Fruit fly (Drosophila melanogaster) whole organism, embryonic: ENCODE results near the gene CG15877.

Source experiments
- Abd-B ChIP-seq: fragments of 200-800 bp; sonication (Bioruptor generic); optimal IDR thresholded peaks from 2 replicates; lab custom pipeline; 2018; ENCODE audit warnings: missing biosample characterization, mild to moderate bottlenecking, missing genetic modification characterization, moderate library complexity
- Asciz ChIP-seq: fragments of 200-800 bp; sonication (Bioruptor generic); optimal IDR thresholded peaks from 2 replicates; lab custom pipeline; 2017; ENCODE audit warnings: missing biosample characterization, mild to moderate bottlenecking, missing genetic modification characterization, missing genetic modification reagents
- CG10979 ChIP-seq: fragments of 200-800 bp; sonication (Bioruptor generic); optimal IDR thresholded peaks from 2 replicates; lab custom pipeline; 2018; ENCODE audit warnings: missing biosample characterization, mild to moderate bottlenecking, missing genetic modification characterization, moderate library complexity
- CG11723 ChIP-seq: fragments of 200-800 bp; sonication (Bioruptor generic); optimal IDR thresholded peaks from 2 replicates; lab custom pipeline; 2017; ENCODE audit warnings: missing biosample characterization, mild to moderate bottlenecking, missing genetic modification characterization
- CG12299 ChIP-seq: fragments of 200-800 bp; sonication (Bioruptor generic); optimal IDR thresholded peaks from 2 replicates; lab custom pipeline; 2018; ENCODE audit warnings: missing biosample characterization, mild to moderate bottlenecking, missing genetic modification characterization
- CG13287 ChIP-seq: fragments of 200-800 bp; sonication (Bioruptor generic); IDR thresholded peaks from 2 replicates; pipeline ENCODE4 v1.3.6; 2022; ENCODE audit warnings: missing biosample characterization, missing genetic modification characterization; ENCODE audit not compliant: partially characterized antibody
- CG13624 ChIP-seq: fragments of 200-800 bp; sonication (Bioruptor generic); optimal IDR thresholded peaks from 2 replicates; lab custom pipeline; 2016; ENCODE audit warnings: missing biosample characterization, missing genetic modification characterization
- CG13775 ChIP-seq: fragments of 200-800 bp; sonication (Bioruptor generic); optimal IDR thresholded peaks from 3 replicates; lab custom pipeline; 2017; ENCODE audit warnings: missing biosample characterization, mild to moderate bottlenecking, missing genetic modification characterization
- CG17361 ChIP-seq: fragments of 200-800 bp; sonication (Bioruptor generic); IDR thresholded peaks from 3 replicates; pipeline ENCODE4 v1.3.6; 2022; ENCODE audit warnings: missing biosample characterization, missing genetic modification characterization
- CG1832 ChIP-seq: fragments of 200-800 bp; sonication (Bioruptor generic); optimal IDR thresholded peaks from 2 replicates; lab custom pipeline; 2017; ENCODE audit warnings: missing biosample characterization, mild to moderate bottlenecking, missing genetic modification characterization, inconsistent platforms
- CG31224 ChIP-seq: fragments of 200-800 bp; sonication (Bioruptor generic); IDR thresholded peaks from 2 replicates; pipeline ENCODE4 v1.3.6; 2022; ENCODE audit warnings: missing biosample characterization, missing genetic modification characterization
- CG32532 ChIP-seq: fragments of 200-800 bp; sonication (Bioruptor generic); IDR thresholded peaks from 2 replicates; pipeline ENCODE4 v1.3.6; 2022; ENCODE audit warnings: missing biosample characterization, missing genetic modification characterization
- CG3281 ChIP-seq: fragments of 200-800 bp; sonication (Bioruptor generic); optimal IDR thresholded peaks from 3 replicates; lab custom pipeline; 2017; ENCODE audit warnings: missing biosample characterization, mild to moderate bottlenecking, missing genetic modification characterization
- CG3726 ChIP-seq: fragments of 200-800 bp; sonication (Bioruptor generic); IDR thresholded peaks from 3 replicates; pipeline ENCODE4, ENCODE4 v1.3.6; 2022; ENCODE audit warnings: missing biosample characterization, missing genetic modification characterization
- CG5953 ChIP-seq: fragments of 200-800 bp; sonication (Bioruptor generic); IDR thresholded peaks from 2 replicates; pipeline ENCODE4 v1.3.6; 2022; ENCODE audit warnings: missing biosample characterization, missing genetic modification characterization
- CG6813 ChIP-seq: fragments of 200-800 bp; sonication (Bioruptor generic); optimal IDR thresholded peaks from 2 replicates; lab custom pipeline; 2017; ENCODE audit warnings: missing biosample characterization, missing genetic modification characterization, mild to moderate bottlenecking, moderate library complexity, missing genetic modification reagents
- CG8290 ChIP-seq, 3 experiments: fragments of 200-800 bp; sonication (Bioruptor generic); optimal IDR thresholded peaks; 2 replicates each; lab custom pipeline; 2016 to 2019; ENCODE audit warnings: missing biosample characterization in 3 of 3, missing genetic modification characterization in 3 of 3, mild to moderate bottlenecking in 2 of 3, moderate library complexity in 1 of 3
- CG8944 ChIP-seq: fragments of 200-800 bp; sonication (Bioruptor generic); optimal IDR thresholded peaks from 3 replicates; lab custom pipeline; 2016; ENCODE audit warnings: missing biosample characterization, missing genetic modification characterization
- CG9932 ChIP-seq: fragments of 200-800 bp; sonication (Bioruptor generic); IDR thresholded peaks from 2 replicates; pipeline ENCODE4 v1.3.6; 2022; ENCODE audit warnings: missing biosample characterization, missing genetic modification characterization
- CTCF ChIP-seq: fragments of 200-800 bp; sonication (Bioruptor generic); optimal IDR thresholded peaks from 2 replicates; lab custom pipeline; 2017; ENCODE audit warnings: missing biosample characterization, mild to moderate bottlenecking, missing genetic modification characterization, moderate library complexity
- CoRest ChIP-seq: fragments of 200-800 bp; sonication (Bioruptor generic); optimal IDR thresholded peaks from 3 replicates; lab custom pipeline; 2018; ENCODE audit warnings: missing biosample characterization, mild to moderate bottlenecking, missing genetic modification characterization, moderate library complexity
- Dll ChIP-seq: fragments of 200-800 bp; sonication (Bioruptor generic); IDR thresholded peaks from 4 replicates; pipeline ENCODE4 v1.3.6; 2022; ENCODE audit warnings: missing biosample characterization, missing genetic modification characterization; ENCODE audit not compliant: partially characterized antibody
- HLH4C ChIP-seq: fragments of 200-800 bp; sonication (Bioruptor generic); IDR thresholded peaks from 3 replicates; pipeline ENCODE4 v1.3.6; 2022; ENCODE audit warnings: missing biosample characterization, missing genetic modification characterization; ENCODE audit not compliant: partially characterized antibody
- Hmx ChIP-seq: fragments of 200-800 bp; sonication (Bioruptor generic); optimal IDR thresholded peaks from 2 replicates; lab custom pipeline; 2016; ENCODE audit warnings: missing biosample characterization, missing genetic modification characterization
- Med ChIP-seq: fragments of 200-800 bp; sonication (Bioruptor generic); peaks from one replicate; lab custom pipeline; 2016; ENCODE audit warnings: missing biosample characterization, missing genetic modification characterization, mild to moderate bottlenecking, inconsistent platforms, moderate library complexity
- Myb ChIP-seq: fragments of 200-800 bp; sonication (Bioruptor generic); optimal IDR thresholded peaks from 2 replicates; lab custom pipeline; 2016; ENCODE audit warnings: missing biosample characterization, missing genetic modification characterization
- NC2β ChIP-seq: fragments of 200-800 bp; sonication (Bioruptor generic); optimal IDR thresholded peaks from 2 replicates; lab custom pipeline; 2016; ENCODE audit warnings: missing biosample characterization, missing genetic modification characterization
- Oli ChIP-seq: fragments of 200-800 bp; sonication (Bioruptor generic); optimal IDR thresholded peaks from 2 replicates; lab custom pipeline; 2018; ENCODE audit warnings: missing biosample characterization, mild to moderate bottlenecking, missing genetic modification characterization, moderate library complexity
- Side ChIP-seq: fragments of 200-800 bp; sonication (Bioruptor generic); optimal IDR thresholded peaks from 2 replicates; lab custom pipeline; 2016; ENCODE audit warnings: missing biosample characterization, missing genetic modification characterization
- Sry-β ChIP-seq: fragments of 200-800 bp; sonication (Bioruptor generic); optimal IDR thresholded peaks from 2 replicates; lab custom pipeline; 2018; ENCODE audit warnings: missing biosample characterization, mild to moderate bottlenecking, missing genetic modification characterization, moderate library complexity
- Xrp1 ChIP-seq: fragments of 200-800 bp; sonication (Bioruptor generic); IDR thresholded peaks from 2 replicates; pipeline ENCODE4 v1.3.6; 2022; ENCODE audit warnings: missing biosample characterization, missing genetic modification characterization
- YL-1 ChIP-seq: fragments of 200-800 bp; sonication (Bioruptor generic); optimal IDR thresholded peaks from 3 replicates; lab custom pipeline; 2017; ENCODE audit warnings: missing biosample characterization, mild to moderate bottlenecking, missing genetic modification characterization
- ap ChIP-seq: fragments of 200-800 bp; sonication (Bioruptor generic); IDR thresholded peaks from 2 replicates; pipeline ENCODE4 v1.3.6; 2022; ENCODE audit warnings: missing biosample characterization, missing genetic modification characterization
- ato ChIP-seq: fragments of 200-800 bp; sonication (Bioruptor generic); IDR thresholded peaks from 2 replicates; pipeline ENCODE4 v1.3.6; 2022; ENCODE audit warnings: missing biosample characterization, missing genetic modification characterization; ENCODE audit not compliant: partially characterized antibody
- bowl ChIP-seq: fragments of 200-800 bp; sonication (Bioruptor generic); IDR thresholded peaks from 2 replicates; pipeline ENCODE4 v1.3.6; 2022; ENCODE audit warnings: missing biosample characterization, missing genetic modification characterization
- cg ChIP-seq: fragments of 200-800 bp; sonication (Bioruptor generic); optimal IDR thresholded peaks from 3 replicates; lab custom pipeline; 2019; ENCODE audit warnings: missing biosample characterization, mild to moderate bottlenecking, missing genetic modification characterization, moderate library complexity
- chif ChIP-seq, 2 experiments: fragments of 200-800 bp; sonication (Bioruptor generic); optimal IDR thresholded peaks; 3 replicates each; lab custom pipeline; 2016; ENCODE audit warnings: missing biosample characterization in 2 of 2, missing genetic modification characterization in 2 of 2
- chm ChIP-seq: fragments of 200-800 bp; sonication (Bioruptor generic); IDR thresholded peaks from 2 replicates; pipeline ENCODE4 v1.3.6; 2022; ENCODE audit warnings: missing biosample characterization, missing genetic modification characterization
- eyg ChIP-seq: fragments of 200-800 bp; sonication (Bioruptor generic); optimal IDR thresholded peaks from 3 replicates; lab custom pipeline; 2016; ENCODE audit warnings: missing biosample characterization, missing genetic modification characterization
- ftz-f1 ChIP-seq: fragments of 200-800 bp; sonication (Bioruptor generic); optimal IDR thresholded peaks from 2 replicates; lab custom pipeline; 2016; ENCODE audit warnings: missing biosample characterization, missing genetic modification characterization
- hb ChIP-seq: fragments of 200-800 bp; sonication (Bioruptor generic); IDR thresholded peaks from 3 replicates; pipeline ENCODE4 v1.3.6; 2022; ENCODE audit warnings: missing biosample characterization, missing genetic modification characterization; ENCODE audit not compliant: partially characterized antibody
- ken ChIP-seq: fragments of 200-800 bp; sonication (Bioruptor generic); IDR thresholded peaks from 3 replicates; pipeline ENCODE4 v1.3.6; 2022; ENCODE audit warnings: missing biosample characterization, missing genetic modification characterization
- lmd ChIP-seq: fragments of 200-800 bp; sonication (Bioruptor generic); IDR thresholded peaks from 2 replicates; pipeline ENCODE4 v1.3.6; 2022; ENCODE audit warnings: missing biosample characterization, missing genetic modification characterization
- maf-S ChIP-seq: fragments of 200-800 bp; sonication (Bioruptor generic); optimal IDR thresholded peaks from 2 replicates; lab custom pipeline; 2016; ENCODE audit warnings: missing biosample characterization, missing genetic modification characterization
- sens-2 ChIP-seq: fragments of 200-800 bp; sonication (Bioruptor generic); IDR thresholded peaks from 2 replicates; pipeline ENCODE4 v1.3.6; 2022; ENCODE audit warnings: missing biosample characterization, missing genetic modification characterization
- sqz ChIP-seq: fragments of 200-800 bp; sonication (Bioruptor generic); optimal IDR thresholded peaks from 3 replicates; lab custom pipeline; 2018; ENCODE audit warnings: missing biosample characterization, mild to moderate bottlenecking, missing genetic modification characterization
- tio ChIP-seq: fragments of 200-800 bp; sonication (Bioruptor generic); optimal IDR thresholded peaks from 2 replicates; lab custom pipeline; 2017; ENCODE audit warnings: missing biosample characterization, missing genetic modification characterization, inconsistent platforms
- unpg ChIP-seq: fragments of 200-800 bp; sonication (Bioruptor generic); optimal IDR thresholded peaks from 3 replicates; lab custom pipeline; 2018; ENCODE audit warnings: missing biosample characterization, mild to moderate bottlenecking, missing genetic modification characterization, moderate library complexity
- zf30C ChIP-seq: fragments of 200-800 bp; sonication (Bioruptor generic); optimal IDR thresholded peaks from 3 replicates; lab custom pipeline; 2018; ENCODE audit warnings: missing biosample characterization, mild to moderate bottlenecking, missing genetic modification characterization

Gene CG15877

dm6 chr3L:2373421-2374043, 3.8 kb downstream of the CG15877 start, which contains the start of the genes mRpL23 and CG9004 (continued):
- TF ChIP-seq chif (GFP tag; optimal IDR thresholded peaks at IDR 0.05; lab: Kevin White, UChicago) (peak; percentile 97 to 99), Side (GFP tag; lab: Kevin White, UChicago) (peak; percentile 98), maf-S (peak; percentile 98), hb (GFP tag; lab: Robert Waterston, UW) (no peak), CG3281 (GFP tag; lab: Kevin White, UChicago) (peak; percentile 98), lmd (GFP tag; lab: Robert Waterston, UW) (peak; percentile 100), Med (peak; percentile 100), eyg (peak; percentile 98), CG32532 (GFP tag; lab: Robert Waterston, UW) (peak; percentile 100), Myb (GFP tag; lab: Kevin White, UChicago) (peak; percentile 91), sens-2 (peak; percentile 99), CG6813 (peak; percentile 97), CG3726 (peak; percentile 99), cg (GFP tag; lab: Kevin White, UChicago) (no peak), CG13624 (GFP tag; lab: Kevin White, UChicago) (peak; percentile 99), tio (peak; percentile 99), ap (GFP tag; lab: Robert Waterston, UW) (peak; percentile 99), Abd-B (GFP tag; lab: Kevin White, UChicago) (peak; percentile 99), CG10979 (tag; lab: Kevin White, UChicago) (peak; percentile 98), CG17361 (GFP tag; lab: Robert Waterston, UW) (peak; percentile 99), ato (GFP tag; lab: Robert Waterston, UW) (no peak), CG11723 (GFP tag; lab: Kevin White, UChicago) (peak; percentile 96), unpg (peak; percentile 99), CG31224 (GFP tag; lab: Robert Waterston, UW) (peak; percentile 98), Asciz (GFP tag; lab: Kevin White, UChicago) (peak; percentile 97), CG8944 (GFP tag; lab: Kevin White, UChicago) (peak; percentile 98), CG1832 (GFP tag; lab: Kevin White, UChicago) (no peak), sqz (GFP tag; lab: Kevin White, UChicago) (peak; percentile 97), ken (GFP tag; lab: Robert Waterston, UW) (peak; percentile 100), CG13287 (GFP tag; lab: Robert Waterston, UW) (peak; percentile 63), CTCF (GFP tag; lab: Kevin White, UChicago) (peak; percentile 67), Hmx (GFP tag; lab: Kevin White, UChicago) (peak; percentile 97), Xrp1 (GFP tag; lab: Robert Waterston, UW) (peak; percentile 100), Oli (tag; lab: Kevin White, UChicago) (peak; percentile 99), YL-1 (GFP tag; lab: Kevin White, UChicago) (peak; percentile 98), CG5953 (GFP tag; lab: Robert Waterston, UW) (peak; percentile 99), Dll (GFP tag; lab: Robert Waterston, UW) (0 out of 4 replicates have a peak, but pooled peaks have one; percentile 53), CG13775 (GFP tag; lab: Kevin White, UChicago) (peak; percentile 99), zf30C (GFP tag; lab: Kevin White, UChicago) (peak; percentile 32), HLH4C (GFP tag; lab: Robert Waterston, UW) (no peak), NC2β (peak; percentile 98), CG8290 (GFP tag; optimal IDR thresholded peaks at IDR 0.05; lab: Kevin White, UChicago) (peak; percentile 98), CG8290 (tag; optimal IDR thresholded peaks at IDR 0.05; lab: Kevin White, UChicago) (peak; percentile 96 to 99), CG12299 (tag; lab: Kevin White, UChicago) (peak; percentile 98), bowl (GFP tag; lab: Robert Waterston, UW) (peak; percentile 99), Sry-β (peak; percentile 71), CoRest (tag; lab: Kevin White, UChicago) (peak; percentile 99), CG9932 (GFP tag; lab: Robert Waterston, UW) (peak; percentile 100), ftz-f1 (GFP tag; lab: Kevin White, UChicago) (peak; percentile 95), chm (GFP tag; lab: Robert Waterston, UW) (peak; percentile 99)
